Fruit fly (Drosophila melanogaster): ENCODE data around the gene ssx.

DNA sequence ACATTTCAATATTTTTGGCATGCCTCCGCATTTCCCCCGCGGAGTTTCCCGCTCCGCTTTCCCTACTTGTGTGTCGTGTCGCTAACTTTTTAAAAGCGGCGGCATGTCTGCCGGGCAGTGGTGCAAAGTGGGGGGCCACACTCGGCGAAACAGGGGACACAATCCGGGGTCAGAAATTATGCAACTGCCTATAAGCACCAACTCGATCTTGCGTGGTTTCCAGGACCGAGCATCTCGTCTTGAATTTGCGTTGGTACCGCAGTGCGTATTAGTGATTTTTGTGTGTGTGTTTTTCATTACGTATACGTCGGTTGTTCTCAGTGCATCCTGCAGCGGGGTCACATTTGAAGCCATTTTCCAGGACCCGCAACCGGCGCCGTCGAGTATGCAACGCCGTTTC lies 37.3 kb downstream of the ssx start:
- TF ChIP-seq psq (optimal IDR thresholded peaks at IDR 0.05) = no peak
- TF ChIP-seq EcR (GFP tag; optimal IDR thresholded peaks at IDR 0.05) = no peak
- TF ChIP-seq CG8478 (optimal IDR thresholded peaks at IDR 0.05) = no peak
